Fruit fly (Drosophila melanogaster) whole organism: Measurements from ENCODE around the gene Smu1.
A peak's percentile ranks its signal among the peaks of the same experiment; 100 is the strongest.

Experiments
- CG8478 ChIP-seq: fragments of >200 bp; optimal IDR thresholded peaks from 2 replicates; lab custom pipeline; 2018; ENCODE audit warnings: inconsistent platforms
- Dll ChIP-seq: fragments of >200 bp; optimal IDR thresholded peaks from 2 replicates; lab custom pipeline; 2017
- EcR ChIP-seq, 2 experiments: fragments of >200 bp; optimal IDR thresholded peaks; 2 replicates each; lab custom pipeline; 2017; ENCODE audit warnings: missing biosample characterization in 2 of 2, missing genetic modification characterization in 2 of 2, missing genetic modification reagents in 2 of 2
- pan ChIP-seq: fragments of >200 bp; optimal IDR thresholded peaks from 2 replicates; lab custom pipeline; 2017
- psq ChIP-seq: fragments of >200 bp; optimal IDR thresholded peaks from 2 replicates; lab custom pipeline; 2017
- usp ChIP-seq: fragments of >200 bp; optimal IDR thresholded peaks from 2 replicates; lab custom pipeline; 2017; ENCODE audit warnings: missing biosample characterization, missing genetic modification characterization, mixed read lengths

The Smu1 gene

dm6 chr3R:18987428-18988416 lies 6.6 kb upstream of the Smu1 start:
- TF ChIP-seq Dll (lab: Kevin White, UChicago), result peak; percentile 40
- TF ChIP-seq psq (lab: Kevin White, UChicago), result no peak

- TF ChIP-seq usp (GFP tag; lab: Kevin White, UChicago), result no peak
Measured at dm6 chr3R:18986089-18986887, 5.2 kb upstream of the Smu1 start.

dm6 chr3R:18985114-18985785 lies 4.1 kb upstream of the Smu1 start:
- TF ChIP-seq pan (lab: Kevin White, UChicago) (peak; percentile 59), Dll (lab: Kevin White, UChicago) (no peak)

- TF ChIP-seq psq (lab: Kevin White, UChicago) (no peak), pan (lab: Kevin White, UChicago) (no peak), usp (GFP tag; lab: Kevin White, UChicago) (no peak)
Measured at dm6 chr3R:18983614-18984185, 2.6 kb upstream of the Smu1 start, which contains the start of the genes snRNP-U1-C and gukh. TSS of gene snRNP-U1-C (minus strand) at chr3R:18983650. TSS of gene gukh (plus strand) at chr3R:18984025.

dm6 chr3R:18978709-18979108 lies 2.4 kb downstream of the Smu1 start, which contains the start of gene euc:
TSS of gene euc (minus strand) at chr3R:18978809.
- TF ChIP-seq Dll (lab: Kevin White, UChicago) (no peak), pan (lab: Kevin White, UChicago) (no peak), EcR (GFP tag; optimal IDR thresholded peaks at IDR 0.05; lab: Kevin White, UChicago) (no peak), CG8478 (lab: Kevin White, UChicago) (no peak), usp (GFP tag; lab: Kevin White, UChicago) (no peak), psq (lab: Kevin White, UChicago) (no peak)

DNA sequence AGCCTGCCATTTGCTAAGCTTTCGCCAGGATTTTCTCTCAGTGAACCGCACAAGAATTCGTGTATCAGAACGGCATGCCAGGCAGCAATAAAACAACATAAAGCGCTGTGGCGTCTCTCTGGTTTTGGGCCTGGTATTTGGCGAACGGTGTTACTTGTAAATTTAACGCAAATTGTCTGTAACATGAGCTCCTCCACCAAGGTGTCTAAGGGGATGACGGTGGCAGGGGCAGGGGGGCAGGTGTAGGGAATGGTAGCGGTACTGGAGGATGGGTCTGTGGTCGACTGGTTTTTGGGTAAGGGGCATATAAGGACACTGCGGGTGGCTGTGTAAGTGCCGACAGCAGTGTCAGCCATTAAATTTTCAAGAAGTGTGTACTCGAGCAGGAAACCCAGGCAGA lies 16.3 kb downstream of the Smu1 start:
- no peak for TF ChIP-seq Dll (lab: Kevin White, UChicago)
- TF ChIP-seq EcR (GFP tag; optimal IDR thresholded peaks at IDR 0.05; lab: Kevin White, UChicago), result no peak
- TF ChIP-seq pan (lab: Kevin White, UChicago), result no peak
- TF ChIP-seq CG8478 (lab: Kevin White, UChicago), result no peak
- no peak for TF ChIP-seq psq (lab: Kevin White, UChicago)
- no peak for TF ChIP-seq usp (GFP tag; lab: Kevin White, UChicago)

- TF ChIP-seq psq (lab: Kevin White, UChicago), result no peak
- no peak for TF ChIP-seq pan (lab: Kevin White, UChicago)
- no peak for TF ChIP-seq EcR (GFP tag; optimal IDR thresholded peaks at IDR 0.05; lab: Kevin White, UChicago)
- no peak for TF ChIP-seq Dll (lab: Kevin White, UChicago)
- TF ChIP-seq usp (GFP tag; lab: Kevin White, UChicago), result no peak
- TF ChIP-seq CG8478 (lab: Kevin White, UChicago), result no peak
Measured at dm6 chr3R:18949896-18950295, 31.2 kb downstream of the Smu1 start, which contains the start of gene CG43732. TSS of gene CG43732 (plus strand) at chr3R:18950196.

DNA sequence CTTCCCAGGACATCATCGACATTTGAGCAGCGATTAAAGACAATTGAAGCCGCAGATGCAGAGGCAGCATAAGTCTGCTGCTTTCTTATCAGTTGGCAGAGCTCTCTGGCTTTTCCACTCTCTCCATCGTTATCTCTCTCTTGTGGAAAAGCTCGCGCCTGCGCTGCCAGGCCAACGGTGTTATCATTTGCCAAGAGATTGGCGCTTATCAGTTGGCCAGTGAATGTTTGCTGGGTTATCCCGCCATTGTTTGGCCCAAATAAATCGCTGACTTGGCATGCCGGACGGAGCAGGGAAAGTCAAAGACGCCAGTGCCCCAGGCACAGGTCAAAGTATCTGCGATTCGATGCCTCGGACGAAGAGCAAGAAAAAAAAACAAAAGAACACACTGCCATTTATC lies 32.0 kb downstream of the Smu1 start:
- TF ChIP-seq Dll (lab: Kevin White, UChicago) (no peak), pan (lab: Kevin White, UChicago) (no peak)

dm6 chr3R:18947307-18947706 lies 33.8 kb downstream of the Smu1 start:
- TF ChIP-seq Dll (lab: Kevin White, UChicago) (no peak), EcR (GFP tag; optimal IDR thresholded peaks at IDR 0.05; lab: Kevin White, UChicago) (no peak), usp (GFP tag; lab: Kevin White, UChicago) (no peak), pan (lab: Kevin White, UChicago) (no peak), CG8478 (lab: Kevin White, UChicago) (no peak), psq (lab: Kevin White, UChicago) (no peak)

DNA sequence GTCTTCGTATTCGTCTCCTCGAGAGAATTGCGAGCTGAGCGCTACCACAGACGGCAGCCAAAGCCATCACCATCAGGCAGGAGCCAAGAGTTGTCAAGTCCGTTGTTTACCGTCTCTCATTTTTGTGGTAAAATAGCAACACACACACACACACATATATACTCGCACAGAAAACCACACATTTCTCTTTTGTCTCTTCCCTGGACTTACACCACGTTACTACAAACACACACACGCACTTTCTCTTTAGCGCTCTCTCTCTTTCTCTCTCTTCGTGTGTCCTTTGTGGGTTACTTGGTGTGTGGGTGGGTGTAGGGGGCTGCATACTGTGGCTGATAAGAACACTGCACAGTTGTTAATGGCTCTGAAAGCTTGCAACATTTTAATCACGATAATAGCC lies 49.4 kb downstream of the Smu1 start:
- TF ChIP-seq usp (GFP tag; lab: Kevin White, UChicago) (no peak), pan (lab: Kevin White, UChicago) (no peak), Dll (lab: Kevin White, UChicago) (no peak)
